Worm (Caenorhabditis elegans): ENCODE measurements around the gene Y50D4A.4.
A peak's percentile ranks its signal among the peaks of the same experiment; 100 is the strongest.

Y50D4A.4 gene

ce11 chrV:1158247-1158646 is 37.7 kb downstream of the Y50D4A.4 start (continued):
- TF ChIP-seq dmd-8 (GFP tag; IDR thresholded peaks at IDR 0.05) (no peak), sdz-12 (GFP tag; optimal IDR thresholded peaks at IDR 0.05) (no peak), zip-2 (tag; optimal IDR thresholded peaks at IDR 0.05) (no peak), egl-27 (tag; optimal IDR thresholded peaks at IDR 0.05) (no peak), lin-29 (GFP tag; IDR thresholded peaks at IDR 0.05) (0 out of 2 replicates have a peak, but pooled peaks have one; percentile 34), arid-1 (GFP tag; conservative IDR thresholded peaks at IDR 0.05) (peak; percentile 64; the same call in 1 of the 2 replicates), ama-1 (optimal IDR thresholded peaks at IDR 0.05) (peak; percentile 94), T26A8.4 (GFP tag; IDR thresholded peaks at IDR 0.05) (no peak; the same call in 1 of the 2 replicates), skn-1 (tag; optimal IDR thresholded peaks at IDR 0.05) (no peak), duxl-1 (tag; optimal IDR thresholded peaks at IDR 0.05; ENCODE audit: poor library complexity) (no peak), hmg-1.1 (GFP tag; IDR thresholded peaks at IDR 0.05) (0 out of 2 replicates have a peak, but pooled peaks have one; percentile 26), F37D6.2 (tag; optimal IDR thresholded peaks at IDR 0.05) (no peak), aha-1 (tag) (peak; percentile 95), nhr-6 (tag; optimal IDR thresholded peaks at IDR 0.05) (no peak), egl-43 (GFP tag; IDR thresholded peaks at IDR 0.05) (peak; percentile 70), hif-1 (tag; optimal IDR thresholded peaks at IDR 0.05) (peak in 1 of 2 experiments; percentile 15), lin-15B (tag; optimal IDR thresholded peaks at IDR 0.05) (no peak), lin-39 (tag; optimal IDR thresholded peaks at IDR 0.05) (no peak), zfp-2 (tag; optimal IDR thresholded peaks at IDR 0.05) (no peak), mxl-3 (GFP tag; optimal IDR thresholded peaks at IDR 0.05) (no peak), F26F4.8 (GFP tag; conservative IDR thresholded peaks at IDR 0.05) (no peak), nhr-42 (GFP tag; IDR thresholded peaks at IDR 0.05) (peak; percentile 66; the same call in 1 of the 2 replicates), fos-1 (tag; optimal IDR thresholded peaks at IDR 0.05) (no peak), pqm-1 (tag; optimal IDR thresholded peaks at IDR 0.05) (no peak), dmd-9 (GFP tag; IDR thresholded peaks at IDR 0.05) (no peak), mdt-29 (GFP tag; IDR thresholded peaks at IDR 0.05) (no peak), nhr-11 (tag; optimal IDR thresholded peaks at IDR 0.05) (no peak), madf-9 (GFP tag; conservative IDR thresholded peaks at IDR 0.05) (no peak), Y105C5A.15 (GFP tag; IDR thresholded peaks at IDR 0.05) (0 out of 2 replicates have a peak, but pooled peaks have one; percentile 65), ceh-28 (tag; optimal IDR thresholded peaks at IDR 0.05) (peak; percentile 15), nhr-102 (tag; optimal IDR thresholded peaks at IDR 0.05) (peak; percentile 79), F10B5.3 (tag; optimal IDR thresholded peaks at IDR 0.05) (no peak), daf-8 (GFP tag; IDR thresholded peaks at IDR 0.05) (no peak), daf-19 (GFP tag; conservative IDR thresholded peaks at IDR 0.05) (no peak), nhr-111 (GFP tag; optimal IDR thresholded peaks at IDR 0.05) (peak; percentile 43), php-3 (GFP tag; IDR thresholded peaks at IDR 0.05) (no peak), lin-13 (GFP tag; optimal IDR thresholded peaks at IDR 0.05) (no peak), nhr-76 (tag; optimal IDR thresholded peaks at IDR 0.05) (no peak), nhr-77 (tag; optimal IDR thresholded peaks at IDR 0.05) (no peak), spr-3 (GFP tag; optimal IDR thresholded peaks at IDR 0.05) (no peak), dmd-6 (GFP tag; IDR thresholded peaks at IDR 0.05) (no peak), rbr-2 (tag; optimal IDR thresholded peaks at IDR 0.05) (peak; percentile 34), nhr-41 (GFP tag; IDR thresholded peaks at IDR 0.05) (no peak; the same call in 1 of the 2 replicates), zag-1 (tag; optimal IDR thresholded peaks at IDR 0.05) (no peak), dve-1 (tag; optimal IDR thresholded peaks at IDR 0.05; ENCODE audit: insufficient read depth) (no peak), zip-11 (GFP tag; IDR thresholded peaks at IDR 0.05) (no peak), ceh-82 (tag; optimal IDR thresholded peaks at IDR 0.05) (no peak), R02D3.7 (tag; optimal IDR thresholded peaks at IDR 0.05) (no peak), jun-1 (tag; optimal IDR thresholded peaks at IDR 0.05) (no peak), F44E2.7 (GFP tag; IDR thresholded peaks at IDR 0.05) (0 out of 2 replicates have a peak, but pooled peaks have one; percentile 39), Y5F2A.4 (GFP tag; optimal IDR thresholded peaks at IDR 0.05) (peak; percentile 19)

All from whole organism, L4 larva.